Fruit fly (Drosophila melanogaster) whole organism, embryonic: ENCODE data around the gene CG32161.

Experiments used
- Abd-B ChIP-seq: fragments of 200-800 bp; sonication (Bioruptor generic); optimal IDR thresholded peaks from 2 replicates; lab custom pipeline; 2018; ENCODE audit warnings: missing biosample characterization, mild to moderate bottlenecking, missing genetic modification characterization, moderate library complexity
- B-H2 ChIP-seq: fragments of 200-800 bp; sonication (Bioruptor generic); optimal IDR thresholded peaks from 2 replicates; lab custom pipeline; 2018; ENCODE audit warnings: missing biosample characterization, mild to moderate bottlenecking, missing genetic modification characterization
- CG11696 ChIP-seq: fragments of 200-800 bp; sonication (Bioruptor generic); IDR thresholded peaks from 2 replicates; pipeline ENCODE4 v1.3.6; 2022; ENCODE audit warnings: missing biosample characterization, missing genetic modification characterization
- CG13894 ChIP-seq: fragments of 200-800 bp; sonication (Bioruptor generic); optimal IDR thresholded peaks from 3 replicates; lab custom pipeline; 2018; ENCODE audit warnings: missing biosample characterization, mild to moderate bottlenecking, missing genetic modification characterization, moderate library complexity
- CG1647 ChIP-seq: fragments of 200-800 bp; sonication (Bioruptor generic); optimal IDR thresholded peaks from 3 replicates; lab custom pipeline; 2016; ENCODE audit warnings: missing biosample characterization, missing genetic modification characterization
- CG17385 ChIP-seq: fragments of 200-800 bp; sonication (Bioruptor generic); optimal IDR thresholded peaks from 3 replicates; lab custom pipeline; 2018; ENCODE audit warnings: missing biosample characterization, mild to moderate bottlenecking, missing genetic modification characterization
- CG2199 ChIP-seq: fragments of 200-800 bp; sonication (Bioruptor generic); IDR thresholded peaks from 3 replicates; pipeline ENCODE4 v1.3.6; 2022; ENCODE audit warnings: missing biosample characterization, missing genetic modification characterization
- CG2678 ChIP-seq: fragments of 200-800 bp; sonication (Bioruptor generic); optimal IDR thresholded peaks from 3 replicates; lab custom pipeline; 2019; ENCODE audit warnings: missing biosample characterization, mild to moderate bottlenecking, missing genetic modification characterization, moderate library complexity
- CG3281 ChIP-seq: fragments of 200-800 bp; sonication (Bioruptor generic); optimal IDR thresholded peaks from 3 replicates; lab custom pipeline; 2017; ENCODE audit warnings: missing biosample characterization, mild to moderate bottlenecking, missing genetic modification characterization
- CG34376 ChIP-seq: fragments of 200-800 bp; sonication (Bioruptor generic); optimal IDR thresholded peaks from 2 replicates; lab custom pipeline; 2018; ENCODE audit warnings: missing biosample characterization, mild to moderate bottlenecking, missing genetic modification characterization
- CG4820 ChIP-seq: fragments of 200-800 bp; sonication (Bioruptor generic); optimal IDR thresholded peaks from 3 replicates; lab custom pipeline; 2016; ENCODE audit warnings: missing biosample characterization, missing genetic modification characterization
- CG6272 ChIP-seq: fragments of 200-800 bp; sonication (Bioruptor generic); IDR thresholded peaks from 2 replicates; pipeline ENCODE4 v1.3.6; 2022; ENCODE audit warnings: missing biosample characterization, missing genetic modification characterization
- CG7745 ChIP-seq: fragments of 200-800 bp; sonication (Bioruptor generic); optimal IDR thresholded peaks from 2 replicates; lab custom pipeline; 2018; ENCODE audit warnings: missing biosample characterization, mild to moderate bottlenecking, missing genetic modification characterization, moderate library complexity
- CG8359 ChIP-seq: fragments of 200-800 bp; sonication (Bioruptor generic); optimal IDR thresholded peaks from 2 replicates; lab custom pipeline; 2017; ENCODE audit warnings: missing biosample characterization, mild to moderate bottlenecking, missing genetic modification characterization, borderline replicate concordance
- CHES-1-like ChIP-seq: fragments of 200-800 bp; sonication (Bioruptor generic); optimal IDR thresholded peaks from 2 replicates; lab custom pipeline; 2016; ENCODE audit warnings: missing biosample characterization, missing genetic modification characterization
- Deaf1 ChIP-seq: fragments of 200-800 bp; optimal IDR thresholded peaks from 3 replicates; lab custom pipeline; 2019; ENCODE audit warnings: missing biosample characterization, mild to moderate bottlenecking, missing genetic modification characterization, moderate library complexity
- Dip3 ChIP-seq: fragments of 200-800 bp; sonication (Bioruptor generic); optimal IDR thresholded peaks from 3 replicates; lab custom pipeline; 2016; ENCODE audit warnings: missing biosample characterization, missing genetic modification characterization
- E2f1 ChIP-seq: fragments of 200-800 bp; sonication (Bioruptor generic); IDR thresholded peaks from 2 replicates; pipeline ENCODE4 v1.3.6; 2022; ENCODE audit warnings: missing biosample characterization, missing genetic modification characterization
- Ets65A ChIP-seq: fragments of 200-800 bp; sonication (Bioruptor generic); peaks from one replicate; lab custom pipeline; 2016; ENCODE audit warnings: missing biosample characterization, missing genetic modification characterization
- Hr51 ChIP-seq, 2 experiments: fragments of 200-800 bp; sonication (Bioruptor generic); optimal IDR thresholded peaks; 2 replicates in 1 of 2; 3 replicates in 1 of 2; lab custom pipeline; 2016 to 2018; ENCODE audit warnings: missing biosample characterization in 2 of 2, missing genetic modification characterization in 2 of 2, mild to moderate bottlenecking in 1 of 2, moderate library complexity in 1 of 2
- Meics ChIP-seq: fragments of 200-800 bp; sonication (Bioruptor generic); optimal IDR thresholded peaks from 2 replicates; lab custom pipeline; 2017; ENCODE audit warnings: missing biosample characterization, mild to moderate bottlenecking, missing genetic modification characterization
- NfI ChIP-seq: fragments of 200-800 bp; sonication (Bioruptor generic); optimal IDR thresholded peaks from 3 replicates; lab custom pipeline; 2018; ENCODE audit warnings: missing biosample characterization, mild to moderate bottlenecking, missing genetic modification characterization, moderate library complexity
- Oli ChIP-seq: fragments of 200-800 bp; sonication (Bioruptor generic); optimal IDR thresholded peaks from 2 replicates; lab custom pipeline; 2018; ENCODE audit warnings: missing biosample characterization, mild to moderate bottlenecking, missing genetic modification characterization, moderate library complexity
- Ravus ChIP-seq: fragments of 200-800 bp; sonication (Bioruptor generic); IDR thresholded peaks from 2 replicates; pipeline ENCODE4 v1.3.6; 2022; ENCODE audit warnings: missing biosample characterization, missing genetic modification characterization
- Spps ChIP-seq: fragments of 200-800 bp; sonication (Bioruptor generic); optimal IDR thresholded peaks from 2 replicates; lab custom pipeline; 2018; ENCODE audit warnings: missing biosample characterization, mild to moderate bottlenecking, missing genetic modification characterization
- bsh ChIP-seq, 2 experiments: fragments of 200-800 bp; sonication (Bioruptor generic); optimal IDR thresholded peaks; 2 replicates each; lab custom pipeline; 2017 to 2018; ENCODE audit warnings: mild to moderate bottlenecking in 2 of 2, missing biosample characterization in 2 of 2, missing genetic modification characterization in 2 of 2, moderate library complexity in 1 of 2
- cato ChIP-seq: fragments of 200-800 bp; sonication (Bioruptor generic); optimal IDR thresholded peaks from 2 replicates; lab custom pipeline; 2016; ENCODE audit warnings: missing biosample characterization, missing genetic modification characterization, borderline replicate concordance
- corto ChIP-seq: fragments of 200-800 bp; sonication (Bioruptor generic); optimal IDR thresholded peaks from 2 replicates; lab custom pipeline; 2016; ENCODE audit warnings: missing biosample characterization, mild to moderate bottlenecking, missing genetic modification characterization, moderate library complexity
- kah ChIP-seq: fragments of 200-800 bp; sonication (Bioruptor generic); optimal IDR thresholded peaks from 2 replicates; lab custom pipeline; 2018; ENCODE audit warnings: missing biosample characterization, mild to moderate bottlenecking, missing genetic modification characterization
- lbe ChIP-seq: fragments of 200-800 bp; sonication (Bioruptor generic); optimal IDR thresholded peaks from 2 replicates; lab custom pipeline; 2016; ENCODE audit warnings: missing biosample characterization, mild to moderate bottlenecking, missing genetic modification characterization
- lmd ChIP-seq: fragments of 200-800 bp; sonication (Bioruptor generic); IDR thresholded peaks from 2 replicates; pipeline ENCODE4 v1.3.6; 2022; ENCODE audit warnings: missing biosample characterization, missing genetic modification characterization
- mam ChIP-seq: fragments of 200-800 bp; sonication (Bioruptor generic); optimal IDR thresholded peaks from 3 replicates; lab custom pipeline; 2016; ENCODE audit warnings: missing biosample characterization, missing genetic modification characterization
- nau ChIP-seq: fragments of 200-800 bp; sonication (Bioruptor generic); optimal IDR thresholded peaks from 3 replicates; lab custom pipeline; 2017; ENCODE audit warnings: missing biosample characterization, mild to moderate bottlenecking, missing genetic modification characterization, missing genetic modification reagents
- nerfin-1 ChIP-seq: fragments of 200-800 bp; sonication (Bioruptor generic); optimal IDR thresholded peaks from 3 replicates; lab custom pipeline; 2019; ENCODE audit warnings: missing biosample characterization, mild to moderate bottlenecking, missing genetic modification characterization, moderate library complexity
- nerfin-2 ChIP-seq: fragments of 200-800 bp; sonication (Bioruptor generic); IDR thresholded peaks from 2 replicates; pipeline ENCODE4 v1.3.6; 2022; ENCODE audit warnings: missing biosample characterization, missing genetic modification characterization; ENCODE audit not compliant: partially characterized antibody
- nom ChIP-seq: fragments of 200-800 bp; sonication (Bioruptor generic); optimal IDR thresholded peaks from 2 replicates; lab custom pipeline; 2017; ENCODE audit warnings: missing biosample characterization, missing genetic modification characterization, mild to moderate bottlenecking, moderate library complexity, missing genetic modification reagents
- phol ChIP-seq: fragments of 200-800 bp; sonication (Bioruptor generic); optimal IDR thresholded peaks from 3 replicates; lab custom pipeline; 2018; ENCODE audit warnings: missing biosample characterization, mild to moderate bottlenecking, missing genetic modification characterization, moderate library complexity
- pros ChIP-seq: fragments of 200-800 bp; sonication (Bioruptor generic); optimal IDR thresholded peaks from 3 replicates; lab custom pipeline; 2019; ENCODE audit warnings: missing biosample characterization, mild to moderate bottlenecking, missing genetic modification characterization, moderate library complexity
- run ChIP-seq: fragments of 200-800 bp; sonication (Bioruptor generic); optimal IDR thresholded peaks from 3 replicates; lab custom pipeline; 2018; ENCODE audit warnings: missing biosample characterization, mild to moderate bottlenecking, missing genetic modification characterization
- so ChIP-seq: fragments of 200-800 bp; sonication (Bioruptor generic); IDR thresholded peaks from 3 replicates; pipeline ENCODE4 v1.3.6; 2022; ENCODE audit warnings: missing biosample characterization, missing genetic modification characterization
- ttk ChIP-seq: fragments of 200-800 bp; sonication (Bioruptor generic); IDR thresholded peaks from 2 replicates; pipeline ENCODE4 v2.1.2; 2022; ENCODE audit warnings: missing biosample characterization, missing genetic modification characterization
- unpg ChIP-seq: fragments of 200-800 bp; sonication (Bioruptor generic); optimal IDR thresholded peaks from 3 replicates; lab custom pipeline; 2018; ENCODE audit warnings: missing biosample characterization, mild to moderate bottlenecking, missing genetic modification characterization, moderate library complexity
- zen2 ChIP-seq: fragments of 200-800 bp; sonication (Bioruptor generic); IDR thresholded peaks from 3 replicates; pipeline ENCODE4 v1.3.6; 2022; ENCODE audit warnings: missing biosample characterization, missing genetic modification characterization; ENCODE audit not compliant: partially characterized antibody

CG32161 gene

dm6 chr3L:16801499-16802452 is 44.3 kb upstream of the CG32161 start (continued):
- TF ChIP-seq nau: peak; percentile 40
- peak; percentile 73 for TF ChIP-seq Deaf1 (tag; lab: Kevin White, UChicago)
- TF ChIP-seq Dip3 (GFP tag; lab: Kevin White, UChicago): peak; percentile 68
- TF ChIP-seq Abd-B: peak; percentile 28
- peak; percentile 11 for TF ChIP-seq NfI (GFP tag; lab: Kevin White, UChicago)
- 0 out of 2 replicates have a peak, but pooled peaks have one; percentile 6 for TF ChIP-seq ttk (GFP tag; lab: Robert Waterston, UW)
- TF ChIP-seq CG17385 (GFP tag; lab: Kevin White, UChicago): peak; percentile 29
- peak; percentile 70 for TF ChIP-seq Oli (tag; lab: Kevin White, UChicago)
- peak; percentile 56 for TF ChIP-seq Meics (GFP tag; lab: Kevin White, UChicago)
- TF ChIP-seq CG7745 (tag; lab: Kevin White, UChicago): peak; percentile 21
- TF ChIP-seq CG6272 (GFP tag; lab: Robert Waterston, UW): peak; percentile 34; the same call in 1 of the 2 replicates
- peak; percentile 57 for TF ChIP-seq E2f1 (GFP tag; lab: Robert Waterston, UW)
- TF ChIP-seq zen2: no peak
- TF ChIP-seq CG1647 (GFP tag; lab: Kevin White, UChicago): peak; percentile 8
- peak; percentile 11 for TF ChIP-seq pros (GFP tag; lab: Kevin White, UChicago)
- TF ChIP-seq CG34376 (GFP tag; lab: Kevin White, UChicago): peak; percentile 3

DNA sequence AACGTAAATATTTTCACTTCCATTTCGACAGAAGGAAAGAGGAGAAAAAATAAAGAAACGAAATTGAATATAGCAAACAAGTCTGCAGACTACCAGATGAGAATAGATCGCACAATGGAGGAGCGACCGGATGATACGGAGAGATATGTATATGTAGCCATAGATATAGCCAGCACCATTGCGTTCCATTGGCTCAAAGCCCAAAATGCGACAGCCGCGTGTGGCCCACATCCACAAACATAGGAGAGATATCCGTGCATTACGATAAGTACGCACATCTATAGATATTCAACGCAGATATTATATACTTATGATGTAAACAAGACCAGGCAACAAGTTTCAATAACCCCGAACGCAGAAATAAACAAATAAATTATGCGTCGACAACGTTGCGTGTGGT is 42.8 kb upstream of the CG32161 start:
- no peak for TF ChIP-seq phol (tag; lab: Kevin White, UChicago)
- TF ChIP-seq lbe: no peak
- no peak for TF ChIP-seq nerfin-2 (GFP tag; lab: Robert Waterston, UW)
- peak; percentile 79 for TF ChIP-seq nom (GFP tag; lab: Kevin White, UChicago)
- no peak for TF ChIP-seq CHES-1-like (GFP tag; lab: Kevin White, UChicago)
- TF ChIP-seq cato (GFP tag; lab: Kevin White, UChicago): no peak
- TF ChIP-seq kah (GFP tag; lab: Kevin White, UChicago): peak; percentile 24
- no peak for TF ChIP-seq mam (GFP tag; lab: Kevin White, UChicago)
- peak in 1 of 2 experiments; percentile 49 for TF ChIP-seq bsh (GFP tag; optimal IDR thresholded peaks at IDR 0.05; lab: Kevin White, UChicago)
- TF ChIP-seq CG2199 (GFP tag; lab: Robert Waterston, UW): 0 out of 3 replicates have a peak, but pooled peaks have one; percentile 31
- TF ChIP-seq Ravus (GFP tag; lab: Robert Waterston, UW): no peak
- TF ChIP-seq so (GFP tag; lab: Robert Waterston, UW): peak; percentile 17; the same call in 1 of the 3 replicates

DNA sequence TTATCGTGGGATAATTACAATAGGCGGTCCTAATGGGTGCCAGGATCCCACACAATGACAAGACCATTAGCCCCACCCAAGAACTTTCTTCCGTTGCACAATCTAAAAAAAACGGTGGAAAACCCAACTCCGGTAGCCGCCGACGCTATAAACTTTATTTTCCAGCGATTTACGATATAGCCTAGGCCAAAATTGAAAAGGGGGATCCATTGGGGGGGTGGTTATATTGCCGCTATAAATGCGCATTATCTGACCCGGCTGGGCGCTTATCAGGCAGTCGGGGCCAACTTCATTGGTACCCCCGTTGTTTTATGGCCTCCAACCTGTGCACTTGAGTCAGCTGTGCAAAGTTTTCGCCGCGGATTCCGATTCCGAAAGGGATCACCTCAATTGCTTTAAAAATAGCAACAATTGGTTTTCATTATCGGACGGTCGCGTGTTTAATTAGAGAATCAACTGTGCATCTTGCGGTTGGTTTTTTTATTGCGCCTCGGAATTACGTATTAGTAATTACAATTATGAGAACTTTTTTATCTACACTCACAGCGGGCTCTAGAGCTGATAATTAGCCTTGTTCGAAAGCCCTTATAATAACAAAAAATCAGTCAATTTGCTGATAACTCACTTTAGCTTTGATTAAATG is 42.2 kb upstream of the CG32161 start:
- TF ChIP-seq nerfin-1 (tag; lab: Kevin White, UChicago) (peak; percentile 29), Spps (tag; lab: Kevin White, UChicago) (no peak), corto (GFP tag; lab: Kevin White, UChicago) (peak; percentile 63), Ets65A (GFP tag; lab: Kevin White, UChicago) (peak; percentile 62), run (tag; lab: Kevin White, UChicago) (peak; percentile 27), lmd (GFP tag; lab: Robert Waterston, UW) (no peak), CG34376 (GFP tag; lab: Kevin White, UChicago) (peak; percentile 75), CG11696 (peak; percentile 47; the same call in 1 of the 2 replicates), CG2678 (tag; lab: Kevin White, UChicago) (peak; percentile 77), B-H2 (GFP tag; lab: Kevin White, UChicago) (peak; percentile 9), CG8359 (GFP tag; lab: Kevin White, UChicago) (peak; percentile 41), CG4820 (no peak), CG3281 (peak; percentile 71), CG13894 (tag; lab: Kevin White, UChicago) (peak; percentile 76), unpg (peak; percentile 66), Hr51 (GFP tag; optimal IDR thresholded peaks at IDR 0.05; lab: Kevin White, UChicago) (peak in 1 of 2 experiments; percentile 60)
